Worm (Caenorhabditis elegans) whole organism, young adult: Measurements from ENCODE around the gene R04B5.5.

ENCODE experiments used
- D2030.7 ChIP-seq: fragments of 200-800 bp; sonication (Bioruptor generic); IDR thresholded peaks from 2 replicates; pipeline ENCODE4 v1.3.6; 2022; ENCODE audit warnings: missing genetic modification reagents, missing genetic modification characterization, missing compliant biosample characterization
- F39B2.1 ChIP-seq: fragments of 200-800 bp; sonication (Bioruptor generic); IDR thresholded peaks from 2 replicates; pipeline ENCODE4 v1.3.6; 2022; ENCODE audit warnings: missing genetic modification reagents, missing genetic modification characterization, missing compliant biosample characterization
- Y53G8AR.9 ChIP-seq: fragments of 200-800 bp; sonication (Bioruptor generic); conservative IDR thresholded peaks from 2 replicates; pipeline ENCODE4 v1.3.6; 2022; ENCODE audit warnings: missing genetic modification reagents, missing genetic modification characterization, missing compliant biosample characterization
- attf-6 ChIP-seq: fragments of 200-800 bp; sonication (Bioruptor generic); IDR thresholded peaks from 2 replicates; pipeline ENCODE4 v1.3.6; 2022; ENCODE audit warnings: missing genetic modification reagents, missing genetic modification characterization, missing compliant biosample characterization
- egrh-3 ChIP-seq: fragments of 200-800 bp; sonication (Bioruptor generic); IDR thresholded peaks from 2 replicates; pipeline ENCODE4 v1.3.6; 2022; ENCODE audit warnings: missing genetic modification reagents, missing genetic modification characterization, missing compliant biosample characterization
- ekl-4 ChIP-seq: fragments of 200-800 bp; sonication (Bioruptor generic); IDR thresholded peaks from 2 replicates; pipeline ENCODE4 v1.3.6; 2022; ENCODE audit warnings: missing genetic modification reagents, missing genetic modification characterization, missing compliant biosample characterization
- hsf-1 ChIP-seq: fragments of 200-800 bp; sonication (Bioruptor generic); IDR thresholded peaks from 2 replicates; pipeline ENCODE4 v1.3.6; 2022; ENCODE audit warnings: missing genetic modification reagents, missing genetic modification characterization, missing compliant biosample characterization
- lin-26 ChIP-seq: fragments of 200-800 bp; sonication (Bioruptor generic); IDR thresholded peaks from 2 replicates; pipeline ENCODE4 v1.3.6; 2022; ENCODE audit warnings: missing genetic modification reagents, missing genetic modification characterization, missing compliant biosample characterization
- madf-3 ChIP-seq: fragments of 200-800 bp; sonication (Bioruptor generic); IDR thresholded peaks from 2 replicates; pipeline ENCODE4 v1.3.6; 2022; ENCODE audit warnings: missing genetic modification reagents, missing genetic modification characterization, missing compliant biosample characterization
- madf-6 ChIP-seq: fragments of 200-800 bp; sonication (Bioruptor generic); IDR thresholded peaks from 2 replicates; pipeline ENCODE4 v1.3.6; 2022; ENCODE audit warnings: missing genetic modification reagents, missing genetic modification characterization, missing compliant biosample characterization
- mcd-1 ChIP-seq: fragments of 200-800 bp; sonication (Bioruptor generic); IDR thresholded peaks from 2 replicates; pipeline ENCODE4 v1.3.6; 2022; ENCODE audit warnings: missing genetic modification reagents, missing genetic modification characterization, missing compliant biosample characterization
- pbrm-1 ChIP-seq: fragments of 200-800 bp; sonication (Bioruptor generic); IDR thresholded peaks from 2 replicates; pipeline ENCODE4 v1.3.6; 2022; ENCODE audit warnings: missing genetic modification reagents, missing genetic modification characterization, missing compliant biosample characterization
- rcor-1 ChIP-seq: fragments of 200-800 bp; sonication (Bioruptor generic); IDR thresholded peaks from 2 replicates; pipeline ENCODE4 v1.3.6; 2022; ENCODE audit warnings: missing genetic modification reagents, missing genetic modification characterization, missing compliant biosample characterization

R04B5.5 gene

ce11 chrV:10136644-10137043 lies 49.4 kb downstream of the R04B5.5 start:
- TF ChIP-seq egrh-3 (GFP tag; lab: Robert Waterston, UW) = peak; percentile 99

- TF ChIP-seq rcor-1 (GFP tag; lab: Robert Waterston, UW) = peak; percentile 63
- peak; percentile 71 for TF ChIP-seq attf-6 (GFP tag; lab: Robert Waterston, UW)
- peak; percentile 41; the same call in 1 of the 2 replicates for TF ChIP-seq hsf-1 (GFP tag; lab: Robert Waterston, UW)
- TF ChIP-seq D2030.7 = peak; percentile 51
- 0 out of 2 replicates have a peak, but pooled peaks have one; percentile 38 for TF ChIP-seq Y53G8AR.9 (GFP tag; lab: Robert Waterston, UW)
- TF ChIP-seq mcd-1 = 0 out of 2 replicates have a peak, but pooled peaks have one; percentile 33
- 0 out of 2 replicates have a peak, but pooled peaks have one; percentile 59 for TF ChIP-seq ekl-4 (GFP tag; lab: Robert Waterston, UW)
- peak; percentile 99 for TF ChIP-seq lin-26 (GFP tag; lab: Robert Waterston, UW)
- peak; percentile 92 for TF ChIP-seq pbrm-1 (GFP tag; lab: Robert Waterston, UW)
- 0 out of 2 replicates have a peak, but pooled peaks have one; percentile 37 for TF ChIP-seq F39B2.1 (GFP tag; lab: Robert Waterston, UW)
- peak; percentile 55; the same call in 1 of the 2 replicates for TF ChIP-seq madf-6 (GFP tag; lab: Robert Waterston, UW)
- TF ChIP-seq egrh-3 (GFP tag; lab: Robert Waterston, UW) = peak; percentile 99
- TF ChIP-seq madf-3 (GFP tag; lab: Robert Waterston, UW) = peak; percentile 88
Measured at ce11 chrV:10138582-10138981, 51.3 kb downstream of the R04B5.5 start.
